Fruit fly (Drosophila melanogaster): ENCODE data around the gene CG33189.

DNA sequence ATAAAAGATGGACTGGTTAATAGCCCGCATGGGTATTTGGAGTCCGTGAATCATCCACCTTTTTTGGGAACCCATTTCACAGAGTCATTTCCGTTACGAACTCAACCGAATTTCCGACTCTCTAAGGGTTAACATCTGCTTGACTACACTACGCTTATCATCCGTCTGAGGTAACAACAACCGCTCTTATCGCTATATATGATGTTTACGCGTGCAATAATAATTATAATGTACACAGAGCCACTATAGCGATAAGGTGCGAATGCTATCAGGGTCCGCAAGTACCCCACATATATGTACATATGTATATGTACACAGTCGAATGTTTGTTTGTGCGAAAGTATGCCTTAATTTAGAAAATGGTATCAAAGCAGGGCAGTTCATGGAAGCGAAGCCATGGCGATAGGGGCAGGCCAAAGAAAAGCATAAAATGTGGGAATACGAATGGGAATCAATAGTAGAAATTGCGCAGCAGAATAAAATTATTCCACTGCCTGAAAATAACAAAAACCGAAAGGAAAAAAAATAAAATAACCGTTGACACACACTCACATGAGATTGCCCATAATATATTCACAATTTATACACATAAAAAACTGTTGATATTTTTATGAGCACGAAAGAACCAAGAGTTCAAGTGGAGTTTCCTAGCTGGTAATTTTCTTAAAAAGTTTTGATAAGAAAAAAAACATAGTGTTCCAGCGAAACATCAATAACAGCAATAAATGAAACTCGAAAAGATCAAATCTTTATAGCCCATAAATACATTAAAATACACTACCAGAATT is 30.0 kb upstream of the CG33189 start:
- TF ChIP-seq CG32121 (GFP tag; IDR thresholded peaks at IDR 0.05) (peak; percentile 46), CG15710 (tag; optimal IDR thresholded peaks at IDR 0.05) (peak; percentile 41), CG8159 (tag; optimal IDR thresholded peaks at IDR 0.05) (peak; percentile 32), CG12605 (GFP tag; IDR thresholded peaks at IDR 0.05) (peak; percentile 36; the same call in 1 of the 2 replicates), gl (tag; optimal IDR thresholded peaks at IDR 0.05) (peak; percentile 23), EcR (GFP tag; optimal IDR thresholded peaks at IDR 0.05) (peak; percentile 15), CG8301 (tag; optimal IDR thresholded peaks at IDR 0.05) (no peak), fd96Ca (GFP tag; IDR thresholded peaks at IDR 0.05) (0 out of 3 replicates have a peak, but pooled peaks have one; percentile 26), D1 (tag; optimal IDR thresholded peaks at IDR 0.05) (peak; percentile 85), CG34367 (tag; optimal IDR thresholded peaks at IDR 0.05) (peak; percentile 7)

All from whole organism, pupa.